Worm (Caenorhabditis elegans): ENCODE results near the gene prp-21.

DNA sequence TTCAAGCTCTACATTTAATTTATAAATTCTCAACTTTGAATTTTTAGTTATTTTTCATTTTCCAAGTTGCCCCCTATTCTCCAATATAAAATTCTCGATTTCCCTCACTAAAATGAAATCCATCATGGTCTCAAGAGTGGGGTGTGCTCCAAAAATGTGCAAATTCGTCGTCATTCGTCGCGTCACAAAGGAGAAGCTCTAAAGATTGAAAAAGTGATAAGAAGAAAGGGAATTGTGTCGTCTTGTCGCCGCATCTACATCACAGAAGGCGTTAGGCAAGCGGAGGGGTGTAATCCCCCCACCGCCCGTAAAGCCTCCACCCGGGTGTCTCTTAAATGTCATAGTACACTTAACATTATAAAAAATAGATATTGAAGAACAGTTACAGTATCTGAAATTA lies 27.3 kb downstream of the prp-21 start:
- no peak for TF ChIP-seq fos-1 (tag; optimal IDR thresholded peaks at IDR 0.05)
- no peak for TF ChIP-seq egl-27 (tag; optimal IDR thresholded peaks at IDR 0.05)
- TF ChIP-seq tbx-2 (tag; optimal IDR thresholded peaks at IDR 0.05): no peak
- TF ChIP-seq lin-39 (tag; optimal IDR thresholded peaks at IDR 0.05): no peak
- TF ChIP-seq sptf-1 (tag; optimal IDR thresholded peaks at IDR 0.05): no peak
- no peak for TF ChIP-seq hlh-4 (tag; optimal IDR thresholded peaks at IDR 0.05)
- no peak for TF ChIP-seq mdl-1 (tag; optimal IDR thresholded peaks at IDR 0.05)
- TF ChIP-seq jun-1 (tag; optimal IDR thresholded peaks at IDR 0.05): no peak
- no peak for TF ChIP-seq ztf-11 (tag; optimal IDR thresholded peaks at IDR 0.05)

All from whole organism, L1 larva.